Worm (Caenorhabditis elegans) whole organism, young adult: ENCODE results near the gene F42F12.4.

Experiments
- F37B4.10 ChIP-seq: fragments of 200-800 bp; sonication (Bioruptor generic); IDR thresholded peaks from 2 replicates; pipeline ENCODE4 v1.3.6; 2022; ENCODE audit warnings: missing genetic modification characterization, missing compliant biosample characterization
- ama-1 ChIP-seq, 3 experiments: fragments of 150-350 bp in 1 of 3; sonication (generic microtip) in 2 of 3; optimal IDR thresholded peaks; 2 replicates each; lab custom pipeline; 2014 to 2018; ENCODE audit warnings: missing biosample characterization in 2 of 3, missing genetic modification characterization in 2 of 3, missing genetic modification reagents in 2 of 3
- bed-2 ChIP-seq: fragments of 200-800 bp; sonication (Bioruptor generic); IDR thresholded peaks from 2 replicates; pipeline ENCODE4 v1.3.6; 2022; ENCODE audit warnings: missing genetic modification reagents, missing genetic modification characterization, missing compliant biosample characterization
- dpl-1 ChIP-seq: fragments of 150-350 bp; optimal IDR thresholded peaks from 2 replicates; lab custom pipeline; 2014; ENCODE audit warnings: missing biosample characterization, missing genetic modification reagents, missing genetic modification characterization
- madf-10 ChIP-seq: sonication (generic microtip); optimal IDR thresholded peaks from 2 replicates; lab custom pipeline; 2016; ENCODE audit warnings: mild to moderate bottlenecking, missing genetic modification characterization, missing compliant biosample characterization
- madf-8 ChIP-seq: fragments of 200-800 bp; sonication (Bioruptor generic); conservative IDR thresholded peaks from 2 replicates; pipeline ENCODE4 v1.3.6; 2022; ENCODE audit warnings: missing genetic modification reagents, missing genetic modification characterization, missing compliant biosample characterization
- mxl-1 ChIP-seq: sonication (generic microtip); optimal IDR thresholded peaks from 2 replicates; lab custom pipeline; 2016; ENCODE audit warnings: missing genetic modification characterization, missing compliant biosample characterization
- nfya-1 ChIP-seq: sonication (generic microtip); optimal IDR thresholded peaks from 2 replicates; lab custom pipeline; 2017; ENCODE audit warnings: antibody characterized with exemption, missing compliant biosample characterization, missing genetic modification characterization, borderline replicate concordance; ENCODE audit not compliant: insufficient read depth
- nhr-179 ChIP-seq: sonication (generic microtip); optimal IDR thresholded peaks from 2 replicates; lab custom pipeline; 2016; ENCODE audit warnings: mild to moderate bottlenecking, missing genetic modification characterization, missing compliant biosample characterization
- pha-4 ChIP-seq: fragments of 150-350 bp; sonication (generic microtip); optimal IDR thresholded peaks from 2 replicates; lab custom pipeline; 2014; ENCODE audit warnings: missing biosample characterization, missing genetic modification reagents, missing genetic modification characterization
- sdz-38 ChIP-seq: sonication (generic microtip); optimal IDR thresholded peaks from 2 replicates; lab custom pipeline; 2016; ENCODE audit warnings: missing genotype, missing genetic modification characterization, missing compliant biosample characterization
- snpc-3.4 ChIP-seq: sonication (generic microtip); optimal IDR thresholded peaks from 2 replicates; lab custom pipeline; 2017; ENCODE audit warnings: missing genetic modification characterization, mild to moderate bottlenecking, missing compliant biosample characterization, antibody characterized with exemption, moderate library complexity, missing genotype, missing genetic modification reagents

DNA sequence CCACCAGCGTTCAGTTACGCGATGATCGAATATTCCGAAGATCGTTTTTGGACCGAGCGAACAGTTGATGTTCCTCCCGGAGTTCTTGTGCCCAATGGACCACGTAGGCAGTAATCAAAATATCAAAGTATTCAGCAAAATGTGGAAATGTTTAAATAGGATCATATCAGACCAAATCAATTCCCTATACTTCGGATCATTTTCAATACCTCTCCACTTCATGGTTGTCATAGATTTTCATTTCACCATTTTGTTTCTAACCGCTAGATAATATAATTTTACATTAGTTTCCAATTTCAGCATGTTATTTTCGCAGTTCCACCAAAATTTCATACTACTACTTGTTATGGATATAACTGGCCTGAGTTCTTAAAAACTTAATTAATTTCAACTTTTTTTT, 35.2 kb downstream of the F42F12.4 start:
- TF ChIP-seq pha-4 (tag; lab: Kevin White, UChicago) (no peak), bed-2 (GFP tag; lab: Robert Waterston, UW) (no peak), sdz-38 (no peak), nfya-1 (tag; lab: Kevin White, UChicago) (no peak), ama-1 (optimal IDR thresholded peaks at IDR 0.05; lab: Kevin White, UChicago) (no peak), ama-1 (GFP tag; optimal IDR thresholded peaks at IDR 0.05; lab: Kevin White, UChicago) (no peak), nhr-179 (no peak), F37B4.10 (GFP tag; lab: Robert Waterston, UW) (no peak), madf-10 (tag; lab: Kevin White, UChicago) (no peak), dpl-1 (GFP tag; lab: Kevin White, UChicago) (no peak), mxl-1 (tag; lab: Kevin White, UChicago) (no peak), madf-8 (GFP tag; lab: Robert Waterston, UW) (no peak), snpc-3.4 (tag; lab: Kevin White, UChicago) (no peak)
